Worm (Caenorhabditis elegans) whole organism, mixed stage, embryonic: ENCODE data around the gene T26C5.2.

Experiments
- M03D4.4 ChIP-seq: sonication (generic microtip); optimal IDR thresholded peaks from 2 replicates; lab custom pipeline; 2017; ENCODE audit warnings: mild to moderate bottlenecking, missing genetic modification characterization, missing compliant biosample characterization
- ceh-39 ChIP-seq: fragments of 150-350 bp; optimal IDR thresholded peaks from 2 replicates; lab custom pipeline; 2014; ENCODE audit warnings: missing biosample characterization, missing genetic modification characterization
- ceh-43 ChIP-seq: fragments of 200-800 bp; sonication (Bioruptor generic); optimal IDR thresholded peaks from 2 replicates; lab custom pipeline; 2018; ENCODE audit warnings: mild to moderate bottlenecking, missing genetic modification characterization, moderate library complexity, missing compliant biosample characterization
- ces-1 ChIP-seq: fragments of 150-350 bp; optimal IDR thresholded peaks from 2 replicates; lab custom pipeline; 2014; ENCODE audit warnings: missing biosample characterization, missing genetic modification reagents, missing genetic modification characterization
- cnd-1 ChIP-seq: fragments of 200-800 bp; sonication (Bioruptor generic); optimal IDR thresholded peaks from 2 replicates; lab custom pipeline; 2018; ENCODE audit warnings: mild to moderate bottlenecking, missing genetic modification characterization, missing compliant biosample characterization
- drap-1 ChIP-seq: fragments of 200-800 bp; sonication (Bioruptor generic); optimal IDR thresholded peaks from 3 replicates; lab custom pipeline; 2018; ENCODE audit warnings: mild to moderate bottlenecking, missing genetic modification characterization, missing compliant biosample characterization
- elt-1 ChIP-seq: sonication (generic microtip); optimal IDR thresholded peaks from 2 replicates; lab custom pipeline; 2017; ENCODE audit warnings: missing genetic modification characterization, mild to moderate bottlenecking, missing compliant biosample characterization, antibody characterized with exemption, moderate library complexity, borderline replicate concordance; ENCODE audit not compliant: insufficient read depth
- elt-3 ChIP-seq: fragments of 150-350 bp; optimal IDR thresholded peaks from 2 replicates; lab custom pipeline; 2014; ENCODE audit warnings: missing biosample characterization, missing genetic modification characterization
- flh-1 ChIP-seq: fragments of 200-800 bp; sonication (Bioruptor generic); optimal IDR thresholded peaks from 2 replicates; lab custom pipeline; 2018; ENCODE audit warnings: mild to moderate bottlenecking, missing genetic modification characterization, moderate library complexity, missing compliant biosample characterization
- ham-2 ChIP-seq: fragments of 200-800 bp; sonication (Bioruptor generic); optimal IDR thresholded peaks from 2 replicates; lab custom pipeline; 2018; ENCODE audit warnings: mild to moderate bottlenecking, missing genetic modification characterization, missing compliant biosample characterization
- lin-13 ChIP-seq: fragments of 150-350 bp; optimal IDR thresholded peaks from 2 replicates; lab custom pipeline; 2014; ENCODE audit warnings: missing biosample characterization, missing genetic modification characterization
- lin-32 ChIP-seq: fragments of 200-800 bp; sonication (Bioruptor generic); optimal IDR thresholded peaks from 2 replicates; lab custom pipeline; 2018; ENCODE audit warnings: mild to moderate bottlenecking, missing genetic modification characterization, missing compliant biosample characterization
- lsy-2 ChIP-seq: fragments of 150-350 bp; optimal IDR thresholded peaks from 2 replicates; lab custom pipeline; 2014; ENCODE audit warnings: missing biosample characterization, missing genetic modification characterization
- mab-5 ChIP-seq: fragments of 150-350 bp; optimal IDR thresholded peaks from 2 replicates; lab custom pipeline; 2014; ENCODE audit warnings: missing biosample characterization, missing genetic modification characterization
- mep-1 ChIP-seq: fragments of 150-350 bp; optimal IDR thresholded peaks from 2 replicates; lab custom pipeline; 2017; ENCODE audit warnings: missing biosample characterization, missing genetic modification reagents, missing genetic modification characterization, inconsistent platforms
- mls-2 ChIP-seq: sonication (generic microtip); optimal IDR thresholded peaks from 2 replicates; lab custom pipeline; 2016; ENCODE audit warnings: mild to moderate bottlenecking, missing genetic modification characterization, moderate library complexity, missing compliant biosample characterization
- nhr-2 ChIP-seq: fragments of 150-350 bp; optimal IDR thresholded peaks from 2 replicates; lab custom pipeline; 2014; ENCODE audit warnings: missing biosample characterization, missing genetic modification characterization
- nhr-237 ChIP-seq: fragments of 150-350 bp; optimal IDR thresholded peaks from 2 replicates; lab custom pipeline; 2014; ENCODE audit warnings: missing biosample characterization, missing genetic modification characterization
- nhr-76 ChIP-seq: sonication (generic microtip); optimal IDR thresholded peaks from 2 replicates; lab custom pipeline; 2017; ENCODE audit warnings: missing biosample characterization, missing genetic modification characterization
- pha-4 ChIP-seq: fragments of 150-350 bp; optimal IDR thresholded peaks from 2 replicates; lab custom pipeline; 2018; ENCODE audit warnings: missing biosample characterization, missing genetic modification reagents, missing genetic modification characterization
- sem-2 ChIP-seq: fragments of 200-800 bp; sonication (Bioruptor generic); optimal IDR thresholded peaks from 2 replicates; lab custom pipeline; 2018; ENCODE audit warnings: mild to moderate bottlenecking, missing genetic modification characterization, missing compliant biosample characterization
- sptf-1 ChIP-seq: sonication (generic microtip); optimal IDR thresholded peaks from 2 replicates; lab custom pipeline; 2017; ENCODE audit warnings: mild to moderate bottlenecking, missing genetic modification characterization, moderate library complexity, missing compliant biosample characterization
- tbx-8 ChIP-seq: fragments of 200-800 bp; sonication (Bioruptor generic); optimal IDR thresholded peaks from 2 replicates; lab custom pipeline; 2018; ENCODE audit warnings: mild to moderate bottlenecking, missing genetic modification characterization, moderate library complexity, missing compliant biosample characterization
- unc-120 ChIP-seq: sonication (generic microtip); optimal IDR thresholded peaks from 2 replicates; lab custom pipeline; 2017; ENCODE audit warnings: missing genetic modification characterization, missing compliant biosample characterization; ENCODE audit not compliant: poor library complexity, severe bottlenecking
- unc-39 ChIP-seq: fragments of 150-350 bp; optimal IDR thresholded peaks from 2 replicates; lab custom pipeline; 2014; ENCODE audit warnings: missing biosample characterization, missing genetic modification characterization
- unc-62 ChIP-seq: fragments of 150-350 bp; optimal IDR thresholded peaks from 2 replicates; lab custom pipeline; 2014; ENCODE audit warnings: missing biosample characterization, missing genetic modification reagents, missing genetic modification characterization
- zip-8 ChIP-seq: fragments of 150-350 bp; optimal IDR thresholded peaks from 2 replicates; lab custom pipeline; 2014; ENCODE audit warnings: missing biosample characterization, missing genetic modification characterization
- ztf-11 ChIP-seq: fragments of 150-350 bp; optimal IDR thresholded peaks from 2 replicates; lab custom pipeline; 2014; ENCODE audit warnings: missing biosample characterization, missing genetic modification characterization

Gene T26C5.2

DNA sequence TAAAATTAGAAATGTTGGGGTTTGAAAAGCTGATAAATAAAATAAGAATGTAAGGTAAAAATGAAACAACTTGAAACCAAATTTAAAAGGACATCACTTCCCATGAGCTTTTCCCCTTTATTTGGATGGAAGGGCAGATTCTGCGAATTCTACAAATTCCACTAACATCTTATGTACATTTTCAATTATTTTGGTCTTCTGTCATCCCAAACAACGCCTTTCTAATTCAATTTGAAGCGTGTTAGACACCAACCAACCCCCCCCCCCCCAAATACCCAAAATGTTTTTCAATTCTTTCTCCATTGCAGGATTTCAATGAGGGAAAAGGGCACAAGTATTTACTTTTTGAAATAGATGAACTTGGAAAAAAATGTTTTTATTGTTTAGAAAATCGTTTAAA, 32.7 kb downstream of the T26C5.2 start:
- TF ChIP-seq ces-1 (GFP tag; lab: Kevin White, UChicago) (peak; percentile 81), ceh-39 (tag; lab: Kevin White, UChicago) (no peak)

DNA sequence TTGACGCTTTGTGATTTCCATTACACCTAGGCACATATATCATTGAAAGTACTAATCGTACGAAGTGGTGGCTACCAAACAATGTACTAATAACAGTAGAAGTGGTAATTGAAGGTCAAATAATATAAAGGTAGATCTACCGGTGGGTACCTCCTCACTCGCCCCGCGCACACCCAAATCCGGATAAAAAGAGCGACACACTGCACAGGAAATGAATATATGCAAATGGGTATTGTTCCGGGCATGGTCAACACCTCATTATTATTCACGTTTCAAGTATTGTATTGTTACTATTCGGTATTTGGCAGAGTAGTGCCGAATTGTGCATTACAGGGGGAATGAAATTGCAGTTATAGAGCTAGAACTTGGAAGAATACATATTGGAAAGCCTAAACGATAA, 33.2 kb downstream of the T26C5.2 start:
- TF ChIP-seq mls-2 (peak; percentile 23), nhr-2 (peak; percentile 33), lin-13 (tag; lab: Kevin White, UChicago) (no peak), ham-2 (peak; percentile 56)

DNA sequence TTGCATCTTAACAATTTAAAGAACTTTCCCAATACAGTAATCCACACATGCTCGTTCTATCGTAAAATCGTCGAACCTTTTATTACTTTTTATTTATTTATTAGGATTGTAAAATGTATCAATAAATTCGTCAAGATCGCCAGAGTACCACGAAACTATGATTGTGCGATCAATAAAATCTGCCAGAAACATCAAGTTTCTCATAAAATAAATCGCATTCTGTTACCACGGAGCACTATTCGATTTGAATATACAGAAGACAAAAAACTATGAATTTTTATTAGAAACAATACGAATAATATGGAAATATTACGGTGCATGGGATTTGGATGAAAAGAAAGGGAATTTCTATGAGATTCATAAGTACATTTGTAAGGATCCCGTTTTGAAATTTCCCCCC, 33.7 kb downstream of the T26C5.2 start, which contains the start of gene C01G6.2:
Gene C01G6.2, plus strand, starts transcription at position 301 of the 400 bp plus-strand sequence.
- TF ChIP-seq lin-13 (tag; lab: Kevin White, UChicago), result no peak
- TF ChIP-seq nhr-76 (tag; lab: Kevin White, UChicago), result no peak
- no peak for TF ChIP-seq elt-3
- no peak for TF ChIP-seq mls-2
- TF ChIP-seq sptf-1, result no peak
- no peak for TF ChIP-seq mep-1
- no peak for TF ChIP-seq tbx-8 (GFP tag; lab: Kevin White, UChicago)
- TF ChIP-seq lin-32 (GFP tag; lab: Kevin White, UChicago), result no peak
- no peak for TF ChIP-seq nhr-237 (tag; lab: Kevin White, UChicago)
- no peak for TF ChIP-seq pha-4 (tag; lab: Kevin White, UChicago)
- no peak for TF ChIP-seq unc-120 (tag; lab: Kevin White, UChicago)
- TF ChIP-seq mab-5 (tag; lab: Kevin White, UChicago), result no peak
- TF ChIP-seq ceh-39 (tag; lab: Kevin White, UChicago), result no peak
- TF ChIP-seq ztf-11 (tag; lab: Kevin White, UChicago), result no peak
- no peak for TF ChIP-seq lsy-2 (tag; lab: Kevin White, UChicago)
- TF ChIP-seq elt-1 (tag; lab: Kevin White, UChicago), result no peak
- no peak for TF ChIP-seq zip-8 (tag; lab: Kevin White, UChicago)

DNA sequence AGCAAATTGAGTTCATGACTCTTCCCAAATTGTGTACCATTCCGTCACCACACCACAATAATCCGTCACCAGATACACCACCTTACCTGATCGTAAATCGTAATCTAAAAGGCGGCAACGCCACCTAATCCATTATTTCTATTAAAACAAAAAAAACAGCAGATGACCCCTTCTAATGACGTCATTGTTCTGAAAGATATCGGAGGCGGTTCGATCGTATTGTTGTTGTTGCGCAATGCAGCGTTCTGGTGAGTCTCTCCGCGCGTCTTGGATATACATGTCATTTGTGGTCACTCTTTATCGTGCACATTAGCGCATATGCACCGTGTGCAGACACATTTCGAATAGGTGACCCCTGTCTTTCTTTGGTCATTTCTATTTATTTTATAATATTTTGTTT, 36.0 kb downstream of the T26C5.2 start:
- TF ChIP-seq drap-1 (GFP tag; lab: Kevin White, UChicago), result no peak
- peak; percentile 50 for TF ChIP-seq cnd-1 (tag; lab: Kevin White, UChicago)
- TF ChIP-seq elt-1 (tag; lab: Kevin White, UChicago), result peak; percentile 10
- peak; percentile 18 for TF ChIP-seq unc-62 (GFP tag; lab: Kevin White, UChicago)
- peak; percentile 95 for TF ChIP-seq nhr-2
- no peak for TF ChIP-seq nhr-76 (tag; lab: Kevin White, UChicago)
- peak; percentile 99 for TF ChIP-seq zip-8 (tag; lab: Kevin White, UChicago)
- TF ChIP-seq mep-1, result peak; percentile 7
- peak; percentile 84 for TF ChIP-seq ceh-39 (tag; lab: Kevin White, UChicago)
- no peak for TF ChIP-seq pha-4 (tag; lab: Kevin White, UChicago)

DNA sequence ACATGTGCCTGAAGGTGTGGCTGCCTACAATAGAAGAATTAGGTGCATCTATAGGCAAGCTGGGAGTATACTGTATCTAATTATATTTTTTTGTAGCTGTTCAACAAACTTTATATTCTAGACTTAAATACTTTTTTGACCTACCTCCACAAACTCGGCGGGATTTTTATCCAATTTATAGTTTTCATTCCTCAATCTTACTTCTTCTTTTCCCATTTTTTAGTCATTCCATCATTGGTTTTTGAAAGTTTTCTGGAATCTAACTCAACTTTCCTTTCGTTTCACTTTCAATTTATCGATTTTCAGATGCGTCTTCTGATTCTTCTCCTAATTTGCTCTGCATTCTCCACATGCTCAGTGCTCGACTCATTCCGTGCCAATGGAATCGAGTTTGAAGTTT, 36.6 kb downstream of the T26C5.2 start, which contains the start of gene C01G6.3:
Gene C01G6.3, plus strand, starts transcription at position 301 of the 400 bp plus-strand sequence.
- TF ChIP-seq cnd-1 (tag; lab: Kevin White, UChicago) (no peak), unc-62 (GFP tag; lab: Kevin White, UChicago) (no peak), unc-120 (tag; lab: Kevin White, UChicago) (no peak), sem-2 (no peak), sptf-1 (no peak), lin-32 (GFP tag; lab: Kevin White, UChicago) (no peak), tbx-8 (GFP tag; lab: Kevin White, UChicago) (no peak), mab-5 (tag; lab: Kevin White, UChicago) (no peak), lsy-2 (tag; lab: Kevin White, UChicago) (no peak), unc-39 (tag; lab: Kevin White, UChicago) (no peak), ceh-43 (GFP tag; lab: Kevin White, UChicago) (no peak), ztf-11 (tag; lab: Kevin White, UChicago) (no peak)

DNA sequence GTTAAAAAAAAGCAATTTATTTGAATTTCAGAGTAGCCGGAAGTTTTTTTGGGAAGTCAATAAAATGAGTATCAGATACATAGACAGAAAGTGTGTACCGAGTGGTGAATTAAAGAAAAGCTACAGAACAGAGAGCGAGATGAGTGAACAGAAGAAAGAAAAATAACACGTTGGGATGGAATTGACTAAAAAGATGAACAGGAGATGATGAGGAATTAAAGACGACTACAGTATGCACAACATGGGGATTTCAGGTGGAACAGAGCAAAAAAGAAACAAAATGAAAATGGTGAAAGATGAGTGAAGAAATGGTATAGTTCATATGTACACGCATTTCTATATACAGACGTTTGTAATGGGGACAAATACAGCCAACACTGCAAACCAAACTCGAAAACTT, 38.3 kb downstream of the T26C5.2 start:
- no peak for TF ChIP-seq nhr-237 (tag; lab: Kevin White, UChicago)
- TF ChIP-seq lin-32 (GFP tag; lab: Kevin White, UChicago), result no peak
- no peak for TF ChIP-seq nhr-76 (tag; lab: Kevin White, UChicago)
- no peak for TF ChIP-seq M03D4.4 (tag; lab: Kevin White, UChicago)
- TF ChIP-seq ztf-11 (tag; lab: Kevin White, UChicago), result no peak
- TF ChIP-seq unc-120 (tag; lab: Kevin White, UChicago), result no peak
- TF ChIP-seq unc-62 (GFP tag; lab: Kevin White, UChicago), result no peak
- TF ChIP-seq flh-1 (GFP tag; lab: Kevin White, UChicago), result no peak
